Worm (Caenorhabditis elegans): Measurements from ENCODE around the gene C56E10.3.

DNA sequence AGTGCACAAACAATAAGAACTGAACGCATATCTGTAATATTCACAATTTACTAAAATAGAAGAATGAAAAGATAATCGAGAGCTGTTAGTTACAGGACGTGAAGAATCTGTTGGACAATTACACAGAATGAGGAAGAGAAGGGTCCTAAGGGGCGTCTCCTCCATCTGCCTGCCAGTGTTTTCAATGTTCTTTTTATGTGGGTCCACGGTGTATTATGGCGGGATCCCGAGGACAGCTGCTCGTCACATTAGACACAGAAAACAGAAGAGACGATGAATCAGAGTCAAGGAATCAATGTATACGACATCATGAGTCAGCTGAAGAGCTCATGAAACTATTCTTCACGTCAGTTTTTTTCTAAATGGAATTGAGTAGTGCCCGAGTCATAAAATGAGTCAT, 48.4 kb upstream of the C56E10.3 start, which contains the start of gene ttr-6:
- TF ChIP-seq nhr-76 (tag; optimal IDR thresholded peaks at IDR 0.05) (no peak), lsy-2 (tag; optimal IDR thresholded peaks at IDR 0.05) (no peak), lin-13 (tag; optimal IDR thresholded peaks at IDR 0.05) (no peak), tbx-8 (GFP tag; optimal IDR thresholded peaks at IDR 0.05) (no peak), cnd-1 (tag; optimal IDR thresholded peaks at IDR 0.05) (no peak), nhr-12 (tag; optimal IDR thresholded peaks at IDR 0.05) (no peak), pha-4 (tag; optimal IDR thresholded peaks at IDR 0.05) (no peak), sem-2 (GFP tag; optimal IDR thresholded peaks at IDR 0.05) (no peak)

Data from whole organism, mixed stage, embryonic.